Worm (Caenorhabditis elegans) whole organism, mixed stage, embryonic: Measurements from ENCODE around the gene R05D3.12.

ENCODE experiments used
- M03D4.4 ChIP-seq: sonication (generic microtip); optimal IDR thresholded peaks from 2 replicates; lab custom pipeline; 2017; ENCODE audit warnings: mild to moderate bottlenecking, missing genetic modification characterization, missing compliant biosample characterization
- bed-3 ChIP-seq: fragments of 200-800 bp; sonication (Bioruptor generic); optimal IDR thresholded peaks from 3 replicates; lab custom pipeline; 2018; ENCODE audit warnings: mild to moderate bottlenecking, missing genetic modification characterization, moderate library complexity, missing compliant biosample characterization
- blmp-1 ChIP-seq: fragments of 150-350 bp; optimal IDR thresholded peaks from 2 replicates; lab custom pipeline; 2014; ENCODE audit warnings: missing biosample characterization, missing genetic modification characterization
- ceh-43 ChIP-seq: fragments of 200-800 bp; sonication (Bioruptor generic); optimal IDR thresholded peaks from 2 replicates; lab custom pipeline; 2018; ENCODE audit warnings: mild to moderate bottlenecking, missing genetic modification characterization, moderate library complexity, missing compliant biosample characterization
- ceh-83 ChIP-seq: fragments of 200-800 bp; sonication (Bioruptor generic); optimal IDR thresholded peaks from 2 replicates; lab custom pipeline; 2018; ENCODE audit warnings: mild to moderate bottlenecking, missing genetic modification characterization, missing compliant biosample characterization
- ces-1 ChIP-seq: fragments of 150-350 bp; optimal IDR thresholded peaks from 2 replicates; lab custom pipeline; 2014; ENCODE audit warnings: missing biosample characterization, missing genetic modification reagents, missing genetic modification characterization
- drap-1 ChIP-seq: fragments of 200-800 bp; sonication (Bioruptor generic); optimal IDR thresholded peaks from 3 replicates; lab custom pipeline; 2018; ENCODE audit warnings: mild to moderate bottlenecking, missing genetic modification characterization, missing compliant biosample characterization
- elt-1 ChIP-seq: sonication (generic microtip); optimal IDR thresholded peaks from 2 replicates; lab custom pipeline; 2017; ENCODE audit warnings: missing genetic modification characterization, mild to moderate bottlenecking, missing compliant biosample characterization, antibody characterized with exemption, moderate library complexity, borderline replicate concordance; ENCODE audit not compliant: insufficient read depth
- elt-3 ChIP-seq: fragments of 150-350 bp; optimal IDR thresholded peaks from 2 replicates; lab custom pipeline; 2014; ENCODE audit warnings: missing biosample characterization, missing genetic modification characterization
- ham-2 ChIP-seq: fragments of 200-800 bp; sonication (Bioruptor generic); optimal IDR thresholded peaks from 2 replicates; lab custom pipeline; 2018; ENCODE audit warnings: mild to moderate bottlenecking, missing genetic modification characterization, missing compliant biosample characterization
- hlh-1 ChIP-seq: fragments of 150-350 bp; optimal IDR thresholded peaks from 2 replicates; lab custom pipeline; 2014; ENCODE audit warnings: missing biosample characterization, missing genetic modification reagents, missing genetic modification characterization
- lin-13 ChIP-seq: fragments of 150-350 bp; optimal IDR thresholded peaks from 2 replicates; lab custom pipeline; 2014; ENCODE audit warnings: missing biosample characterization, missing genetic modification characterization
- lin-32 ChIP-seq: fragments of 200-800 bp; sonication (Bioruptor generic); optimal IDR thresholded peaks from 2 replicates; lab custom pipeline; 2018; ENCODE audit warnings: mild to moderate bottlenecking, missing genetic modification characterization, missing compliant biosample characterization
- lsy-2 ChIP-seq: fragments of 150-350 bp; optimal IDR thresholded peaks from 2 replicates; lab custom pipeline; 2014; ENCODE audit warnings: missing biosample characterization, missing genetic modification characterization
- mab-5 ChIP-seq: fragments of 150-350 bp; optimal IDR thresholded peaks from 2 replicates; lab custom pipeline; 2014; ENCODE audit warnings: missing biosample characterization, missing genetic modification characterization
- nhr-2 ChIP-seq: fragments of 150-350 bp; optimal IDR thresholded peaks from 2 replicates; lab custom pipeline; 2014; ENCODE audit warnings: missing biosample characterization, missing genetic modification characterization
- nhr-237 ChIP-seq: fragments of 150-350 bp; optimal IDR thresholded peaks from 2 replicates; lab custom pipeline; 2014; ENCODE audit warnings: missing biosample characterization, missing genetic modification characterization
- nhr-28 ChIP-seq: fragments of 150-350 bp; optimal IDR thresholded peaks from 2 replicates; lab custom pipeline; 2014; ENCODE audit warnings: missing biosample characterization, missing genetic modification characterization
- nhr-76 ChIP-seq: sonication (generic microtip); optimal IDR thresholded peaks from 2 replicates; lab custom pipeline; 2017; ENCODE audit warnings: missing biosample characterization, missing genetic modification characterization
- pha-4 ChIP-seq: fragments of 150-350 bp; optimal IDR thresholded peaks from 2 replicates; lab custom pipeline; 2018; ENCODE audit warnings: missing biosample characterization, missing genetic modification reagents, missing genetic modification characterization
- sem-2 ChIP-seq: fragments of 200-800 bp; sonication (Bioruptor generic); optimal IDR thresholded peaks from 2 replicates; lab custom pipeline; 2018; ENCODE audit warnings: mild to moderate bottlenecking, missing genetic modification characterization, missing compliant biosample characterization
- snpc-4 ChIP-seq: fragments of 150-350 bp; optimal IDR thresholded peaks from 2 replicates; lab custom pipeline; 2014; ENCODE audit warnings: missing biosample characterization, missing genetic modification characterization
- sptf-1 ChIP-seq: sonication (generic microtip); optimal IDR thresholded peaks from 2 replicates; lab custom pipeline; 2017; ENCODE audit warnings: mild to moderate bottlenecking, missing genetic modification characterization, moderate library complexity, missing compliant biosample characterization
- tbx-8 ChIP-seq: fragments of 200-800 bp; sonication (Bioruptor generic); optimal IDR thresholded peaks from 2 replicates; lab custom pipeline; 2018; ENCODE audit warnings: mild to moderate bottlenecking, missing genetic modification characterization, moderate library complexity, missing compliant biosample characterization
- unc-120 ChIP-seq: sonication (generic microtip); optimal IDR thresholded peaks from 2 replicates; lab custom pipeline; 2017; ENCODE audit warnings: missing genetic modification characterization, missing compliant biosample characterization; ENCODE audit not compliant: poor library complexity, severe bottlenecking
- unc-39 ChIP-seq: fragments of 150-350 bp; optimal IDR thresholded peaks from 2 replicates; lab custom pipeline; 2014; ENCODE audit warnings: missing biosample characterization, missing genetic modification characterization
- unc-62 ChIP-seq: fragments of 150-350 bp; optimal IDR thresholded peaks from 2 replicates; lab custom pipeline; 2014; ENCODE audit warnings: missing biosample characterization, missing genetic modification reagents, missing genetic modification characterization
- zip-8 ChIP-seq: fragments of 150-350 bp; optimal IDR thresholded peaks from 2 replicates; lab custom pipeline; 2014; ENCODE audit warnings: missing biosample characterization, missing genetic modification characterization

The R05D3.12 gene

DNA sequence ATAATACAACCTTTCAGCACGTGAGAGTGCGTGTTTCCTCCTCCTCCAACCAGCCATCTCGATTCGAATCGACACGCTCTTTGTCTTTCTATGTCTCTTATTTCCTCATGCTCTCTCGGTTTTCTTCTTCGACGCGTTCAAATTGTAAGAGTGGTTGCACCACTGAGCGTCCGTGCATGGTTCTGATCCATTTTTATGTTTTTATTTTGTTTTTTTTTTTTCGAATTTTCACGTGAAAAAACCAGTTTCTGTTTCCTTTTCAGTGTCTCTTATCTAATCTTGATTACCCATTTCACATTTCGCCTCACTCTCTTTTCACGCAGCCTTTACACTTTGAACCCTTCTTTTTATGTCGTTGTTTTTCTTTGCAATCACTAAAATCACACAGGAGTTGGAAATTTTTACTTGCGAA is 9.9 kb upstream of the R05D3.12 start:
- TF ChIP-seq nhr-237 (tag; lab: Kevin White, UChicago) (no peak), tbx-8 (GFP tag; lab: Kevin White, UChicago) (no peak), unc-39 (no peak), bed-3 (GFP tag; lab: Kevin White, UChicago) (no peak), hlh-1 (no peak), M03D4.4 (tag; lab: Kevin White, UChicago) (no peak)

ce11 chrIII:8371595-8372305 is 9.0 kb upstream of the R05D3.12 start, which contains the start of gene lmbr-1:
Gene lmbr-1, plus strand, starts transcription at chrIII:8372255.
- TF ChIP-seq nhr-28 (tag; lab: Kevin White, UChicago), result no peak

ce11 chrIII:8375000-8375399 is 5.7 kb upstream of the R05D3.12 start, which contains the start of gene met-2:
Gene met-2, plus strand, starts transcription at chrIII:8375300.
- TF ChIP-seq ces-1, result no peak
- no peak for TF ChIP-seq zip-8 (tag; lab: Kevin White, UChicago)
- no peak for TF ChIP-seq blmp-1 (tag; lab: Kevin White, UChicago)
- no peak for TF ChIP-seq nhr-237 (tag; lab: Kevin White, UChicago)
- TF ChIP-seq lin-13, result no peak
- TF ChIP-seq ham-2, result no peak
- TF ChIP-seq unc-120 (tag; lab: Kevin White, UChicago), result no peak
- TF ChIP-seq lsy-2 (tag; lab: Kevin White, UChicago), result no peak
- TF ChIP-seq nhr-2, result no peak
- no peak for TF ChIP-seq nhr-28 (tag; lab: Kevin White, UChicago)
- no peak for TF ChIP-seq hlh-1
- TF ChIP-seq elt-1 (tag; lab: Kevin White, UChicago), result no peak
- no peak for TF ChIP-seq unc-62 (GFP tag; lab: Kevin White, UChicago)
- no peak for TF ChIP-seq snpc-4 (tag; lab: Kevin White, UChicago)
- TF ChIP-seq ceh-83, result no peak

DNA sequence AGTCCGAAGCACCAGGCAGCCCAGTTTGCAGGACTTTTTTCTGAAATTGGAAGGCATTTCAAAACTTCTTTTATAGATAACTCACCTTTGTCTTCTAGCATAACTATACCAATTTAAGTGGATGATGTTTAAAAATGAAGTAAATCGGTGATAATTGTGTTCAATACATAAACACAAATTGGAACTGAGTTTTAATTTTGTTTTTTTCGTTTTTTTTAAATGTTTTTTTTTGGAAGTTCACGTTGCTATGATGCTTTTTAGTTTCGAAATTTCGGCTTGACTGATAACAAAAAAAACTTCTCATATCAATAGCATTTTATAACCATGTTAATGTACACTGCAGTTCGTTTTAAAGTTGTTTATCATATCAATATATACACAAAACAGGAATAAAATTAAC is 8.8 kb downstream of the R05D3.12 start, which contains the start of gene ZK353.4:
Gene ZK353.4 (minus strand): TSS at position 101 of the 400 bp plus-strand sequence.
- no peak for TF ChIP-seq zip-8 (tag; lab: Kevin White, UChicago)
- TF ChIP-seq drap-1, result no peak
- TF ChIP-seq unc-39, result no peak
- no peak for TF ChIP-seq tbx-8 (GFP tag; lab: Kevin White, UChicago)
- TF ChIP-seq ces-1, result no peak
- TF ChIP-seq elt-3 (tag; lab: Kevin White, UChicago), result no peak
- TF ChIP-seq hlh-1, result no peak
- TF ChIP-seq lin-13, result no peak
- TF ChIP-seq sptf-1, result no peak
- no peak for TF ChIP-seq pha-4
- TF ChIP-seq blmp-1 (tag; lab: Kevin White, UChicago), result no peak
- TF ChIP-seq nhr-76 (tag; lab: Kevin White, UChicago), result no peak
- TF ChIP-seq mab-5 (tag; lab: Kevin White, UChicago), result no peak
- TF ChIP-seq bed-3 (GFP tag; lab: Kevin White, UChicago), result no peak
- TF ChIP-seq sem-2 (GFP tag; lab: Kevin White, UChicago), result no peak
- TF ChIP-seq nhr-237 (tag; lab: Kevin White, UChicago), result no peak
- TF ChIP-seq snpc-4 (tag; lab: Kevin White, UChicago), result no peak
- TF ChIP-seq lin-32 (GFP tag; lab: Kevin White, UChicago), result no peak
- no peak for TF ChIP-seq unc-120 (tag; lab: Kevin White, UChicago)

DNA sequence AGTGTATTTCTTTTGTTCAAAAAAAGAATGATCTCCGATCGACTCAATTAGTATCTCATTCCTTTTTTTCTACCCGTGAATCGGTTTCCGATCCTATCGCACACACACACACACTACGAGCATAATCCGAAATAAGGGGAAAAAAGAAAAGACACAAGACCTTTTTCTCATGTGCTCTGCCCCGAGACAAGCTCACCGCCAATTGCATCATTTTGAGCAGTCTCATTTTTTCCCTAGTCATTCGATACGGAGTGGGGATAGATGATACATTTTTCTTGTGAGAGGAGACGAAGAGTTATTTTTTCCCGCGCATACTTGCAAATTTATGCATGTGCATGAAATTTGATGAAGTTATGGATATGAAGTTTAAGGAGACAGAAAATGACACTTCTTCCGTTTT is 11.6 kb downstream of the R05D3.12 start:
- no peak for TF ChIP-seq ham-2
- no peak for TF ChIP-seq ceh-83
- TF ChIP-seq lin-13, result no peak
- no peak for TF ChIP-seq snpc-4 (tag; lab: Kevin White, UChicago)
- TF ChIP-seq blmp-1 (tag; lab: Kevin White, UChicago), result no peak
- TF ChIP-seq unc-39, result no peak
- no peak for TF ChIP-seq lin-32 (GFP tag; lab: Kevin White, UChicago)
- no peak for TF ChIP-seq hlh-1
- no peak for TF ChIP-seq lsy-2 (tag; lab: Kevin White, UChicago)
- TF ChIP-seq elt-1 (tag; lab: Kevin White, UChicago), result no peak
- no peak for TF ChIP-seq ceh-43 (GFP tag; lab: Kevin White, UChicago)
